Fruit fly (Drosophila melanogaster) ovary, adult (tissue): ENCODE measurements around the gene Cpr92A.

Experiments
- CG17801 ChIP-seq: fragments of 200-800 bp; optimal IDR thresholded peaks from 2 replicates; lab custom pipeline; 2019; ENCODE audit warnings: missing biosample characterization, mild to moderate bottlenecking, missing genetic modification characterization, moderate library complexity; ENCODE audit not compliant: partially characterized antibody

Gene Cpr92A

dm6 chr3R:19624482-19624881 lies 25.7 kb upstream of the Cpr92A start:
- TF ChIP-seq CG17801 (GFP tag; lab: Kevin White, UChicago): no peak

dm6 chr3R:19623606-19624005 lies 24.9 kb upstream of the Cpr92A start:
- peak; percentile 73 for TF ChIP-seq CG17801 (GFP tag; lab: Kevin White, UChicago)

- no peak for TF ChIP-seq CG17801 (GFP tag; lab: Kevin White, UChicago)
These were observed 23.2 kb upstream of the Cpr92A start for dm6 chr3R:19622005-19622404.

dm6 chr3R:19620953-19621352 lies 22.2 kb upstream of the Cpr92A start:
- no peak for TF ChIP-seq CG17801 (GFP tag; lab: Kevin White, UChicago)

dm6 chr3R:19619908-19620307 lies 21.2 kb upstream of the Cpr92A start:
- TF ChIP-seq CG17801 (GFP tag; lab: Kevin White, UChicago): no peak

- no peak for TF ChIP-seq CG17801 (GFP tag; lab: Kevin White, UChicago)
These were observed 14.2 kb upstream of the Cpr92A start, which contains the start of gene CG16727 for dm6 chr3R:19612908-19613431. CG16727 (plus strand) TSS chr3R:19613381.

dm6 chr3R:19609925-19610324 lies 11.2 kb upstream of the Cpr92A start, which contains the start of gene CG17752:
CG17752 (plus strand) TSS chr3R:19610225.
- TF ChIP-seq CG17801 (GFP tag; lab: Kevin White, UChicago): no peak

- no peak for TF ChIP-seq CG17801 (GFP tag; lab: Kevin White, UChicago)
These were observed 8.2 kb upstream of the Cpr92A start, which contains the start of gene CG17751 for dm6 chr3R:19606954-19607353. CG17751 (plus strand) TSS chr3R:19607254.

dm6 chr3R:19602996-19603395 lies 4.2 kb upstream of the Cpr92A start, which contains the start of gene CG7342:
CG7342 (plus strand) TSS chr3R:19603375.
- no peak for TF ChIP-seq CG17801 (GFP tag; lab: Kevin White, UChicago)

- no peak for TF ChIP-seq CG17801 (GFP tag; lab: Kevin White, UChicago)
These were observed 1.6 kb upstream of the Cpr92A start, which contains the start of gene CG7333 for dm6 chr3R:19600335-19600734. CG7333 (plus strand) TSS chr3R:19600635.

- TF ChIP-seq CG17801 (GFP tag; lab: Kevin White, UChicago): no peak
These were observed 11.1 kb downstream of the Cpr92A start for dm6 chr3R:19587652-19588051.

- no peak for TF ChIP-seq CG17801 (GFP tag; lab: Kevin White, UChicago)
These were observed 12.4 kb downstream of the Cpr92A start for dm6 chr3R:19586319-19586718.

- TF ChIP-seq CG17801 (GFP tag; lab: Kevin White, UChicago): no peak
These were observed 13.9 kb downstream of the Cpr92A start for dm6 chr3R:19584818-19585217.

dm6 chr3R:19583311-19583710 lies 15.4 kb downstream of the Cpr92A start:
- no peak for TF ChIP-seq CG17801 (GFP tag; lab: Kevin White, UChicago)

- no peak for TF ChIP-seq CG17801 (GFP tag; lab: Kevin White, UChicago)
These were observed 16.9 kb downstream of the Cpr92A start for dm6 chr3R:19581829-19582228.

dm6 chr3R:19571938-19572337 lies 26.8 kb downstream of the Cpr92A start:
- no peak for TF ChIP-seq CG17801 (GFP tag; lab: Kevin White, UChicago)

dm6 chr3R:19571195-19571594 lies 27.6 kb downstream of the Cpr92A start:
- TF ChIP-seq CG17801 (GFP tag; lab: Kevin White, UChicago): no peak
